Worm (Caenorhabditis elegans): Measurements from ENCODE around the gene myrf-2.

DNA sequence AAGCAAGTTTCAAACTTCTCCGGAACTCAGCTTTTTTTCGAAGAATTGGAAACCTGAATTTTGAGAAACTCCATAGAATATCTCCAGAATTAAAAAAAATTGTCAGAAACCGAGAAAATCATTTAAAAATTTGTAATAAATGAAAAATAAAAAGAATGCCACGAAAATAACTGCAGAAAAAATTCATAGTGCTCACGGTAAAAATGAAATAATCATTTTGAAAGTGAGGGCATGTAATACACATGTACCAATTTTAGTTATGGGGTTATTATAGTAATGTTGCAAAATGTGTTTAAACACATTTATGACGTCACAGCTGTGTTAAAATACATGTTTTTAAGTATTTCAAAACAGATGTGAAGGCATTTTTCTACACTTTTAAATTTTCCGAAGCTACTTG, 22.7 kb upstream of the myrf-2 start:
- no peak for TF ChIP-seq ztf-1 (GFP tag; conservative IDR thresholded peaks at IDR 0.05)
- TF ChIP-seq blmp-1 (tag; optimal IDR thresholded peaks at IDR 0.05; ENCODE audit: insufficient read depth): no peak
- no peak for TF ChIP-seq fos-1 (tag; optimal IDR thresholded peaks at IDR 0.05)
- TF ChIP-seq Y55F3AM.14 (GFP tag; optimal IDR thresholded peaks at IDR 0.05): no peak
- TF ChIP-seq nhr-10 (tag; optimal IDR thresholded peaks at IDR 0.05): no peak
- no peak for TF ChIP-seq nhr-237 (tag; optimal IDR thresholded peaks at IDR 0.05)
- TF ChIP-seq unc-62 (GFP tag; optimal IDR thresholded peaks at IDR 0.05): no peak
- no peak for TF ChIP-seq egl-27 (tag; optimal IDR thresholded peaks at IDR 0.05)
- TF ChIP-seq peb-1 (tag; optimal IDR thresholded peaks at IDR 0.05): no peak
- no peak for TF ChIP-seq nhr-77 (tag; optimal IDR thresholded peaks at IDR 0.05)
- TF ChIP-seq lin-11 (tag; optimal IDR thresholded peaks at IDR 0.05): no peak
- TF ChIP-seq R02D3.7 (tag; optimal IDR thresholded peaks at IDR 0.05): no peak
- TF ChIP-seq mdl-1 (tag; optimal IDR thresholded peaks at IDR 0.05): no peak
- TF ChIP-seq ama-1 (optimal IDR thresholded peaks at IDR 0.05): no peak
